Fruit fly (Drosophila melanogaster) whole organism, embryonic: Measurements from ENCODE around the gene Nxf3.
A peak's percentile ranks its signal among the peaks of the same experiment; 100 is the strongest.

Source experiments
- CG10543 ChIP-seq: fragments of 200-800 bp; sonication (Bioruptor generic); optimal IDR thresholded peaks from 3 replicates; lab custom pipeline; 2017; ENCODE audit warnings: missing biosample characterization, mild to moderate bottlenecking, missing genetic modification characterization, moderate library complexity
- CG11247 ChIP-seq: fragments of 200-800 bp; sonication (Bioruptor generic); IDR thresholded peaks from 2 replicates; pipeline ENCODE4 v1.3.6; 2022; ENCODE audit warnings: missing biosample characterization, missing genetic modification characterization
- CG11560 ChIP-seq: fragments of 200-800 bp; sonication (Bioruptor generic); IDR thresholded peaks from 3 replicates; pipeline ENCODE4 v1.3.6; 2022; ENCODE audit warnings: missing biosample characterization, missing genetic modification characterization
- CG12299 ChIP-seq: fragments of 200-800 bp; sonication (Bioruptor generic); optimal IDR thresholded peaks from 2 replicates; lab custom pipeline; 2018; ENCODE audit warnings: missing biosample characterization, mild to moderate bottlenecking, missing genetic modification characterization
- CG13624 ChIP-seq: fragments of 200-800 bp; sonication (Bioruptor generic); optimal IDR thresholded peaks from 2 replicates; lab custom pipeline; 2016; ENCODE audit warnings: missing biosample characterization, missing genetic modification characterization
- CG14667 ChIP-seq: fragments of 200-800 bp; sonication (Bioruptor generic); IDR thresholded peaks from 2 replicates; pipeline ENCODE4 v1.3.6; 2022; ENCODE audit warnings: missing biosample characterization, missing genetic modification characterization
- CG16813 ChIP-seq: fragments of 200-800 bp; sonication (Bioruptor generic); IDR thresholded peaks from 3 replicates; pipeline ENCODE4 v1.3.6; 2022; ENCODE audit warnings: missing biosample characterization, missing genetic modification characterization; ENCODE audit not compliant: partially characterized antibody
- CG17328 ChIP-seq: fragments of 200-800 bp; sonication (Bioruptor generic); IDR thresholded peaks from 2 replicates; pipeline ENCODE4 v1.3.6; 2022; ENCODE audit warnings: missing biosample characterization, missing genetic modification characterization
- CG30431 ChIP-seq: fragments of 200-800 bp; sonication (Bioruptor generic); optimal IDR thresholded peaks from 2 replicates; lab custom pipeline; 2017; ENCODE audit warnings: missing biosample characterization, missing genetic modification characterization
- CG3847 ChIP-seq: fragments of 200-800 bp; sonication (Bioruptor generic); IDR thresholded peaks from 2 replicates; pipeline ENCODE4 v1.3.6; 2022; ENCODE audit warnings: missing biosample characterization, missing genetic modification characterization
- CG4282 ChIP-seq: fragments of 200-800 bp; sonication (Bioruptor generic); optimal IDR thresholded peaks from 2 replicates; lab custom pipeline; 2016; ENCODE audit warnings: missing biosample characterization, missing genetic modification characterization
- CG4707 ChIP-seq: fragments of 200-800 bp; sonication (Bioruptor generic); optimal IDR thresholded peaks from 2 replicates; lab custom pipeline; 2018; ENCODE audit warnings: missing biosample characterization, mild to moderate bottlenecking, missing genetic modification characterization, moderate library complexity
- CG7372 ChIP-seq: fragments of 200-800 bp; sonication (Bioruptor generic); IDR thresholded peaks from 2 replicates; pipeline ENCODE4 v1.3.6; 2022; ENCODE audit warnings: missing biosample characterization, missing genetic modification characterization
- CG7745 ChIP-seq: fragments of 200-800 bp; sonication (Bioruptor generic); optimal IDR thresholded peaks from 2 replicates; lab custom pipeline; 2018; ENCODE audit warnings: missing biosample characterization, mild to moderate bottlenecking, missing genetic modification characterization, moderate library complexity
- CG9817 ChIP-seq: fragments of 200-800 bp; sonication (Bioruptor generic); optimal IDR thresholded peaks from 2 replicates; lab custom pipeline; 2018; ENCODE audit warnings: missing biosample characterization, mild to moderate bottlenecking, missing genetic modification characterization, moderate library complexity
- D ChIP-seq, 2 experiments: fragments of 200-800 bp in 1 of 2; fragments of >200 bp in 1 of 2; sonication (Bioruptor generic) in 1 of 2; optimal IDR thresholded peaks; 2 replicates in 1 of 2; 3 replicates in 1 of 2; lab custom pipeline; 2017; ENCODE audit warnings: mild to moderate bottlenecking in 1 of 2, missing biosample characterization in 1 of 2, missing genetic modification characterization in 1 of 2, missing genetic modification reagents in 1 of 2
- D19A ChIP-seq: fragments of 200-800 bp; optimal IDR thresholded peaks from 3 replicates; lab custom pipeline; 2019; ENCODE audit warnings: missing biosample characterization, mild to moderate bottlenecking, missing genetic modification characterization, moderate library complexity
- Deaf1 ChIP-seq: fragments of 200-800 bp; optimal IDR thresholded peaks from 3 replicates; lab custom pipeline; 2019; ENCODE audit warnings: missing biosample characterization, mild to moderate bottlenecking, missing genetic modification characterization, moderate library complexity
- Doc2 ChIP-seq: fragments of 200-800 bp; sonication (Bioruptor generic); IDR thresholded peaks from 2 replicates; pipeline ENCODE4 v1.3.6; 2022; ENCODE audit warnings: missing biosample characterization, missing genetic modification characterization
- Fer2 ChIP-seq: fragments of 200-800 bp; sonication (Bioruptor generic); optimal IDR thresholded peaks from 2 replicates; lab custom pipeline; 2018; ENCODE audit warnings: missing biosample characterization, mild to moderate bottlenecking, missing genetic modification characterization, moderate library complexity
- GATAe ChIP-seq: fragments of 200-800 bp; sonication (Bioruptor generic); conservative IDR thresholded peaks from 2 replicates; pipeline ENCODE4 v1.3.6; 2022; ENCODE audit warnings: missing biosample characterization, missing genetic modification characterization
- Gug ChIP-seq: fragments of 200-800 bp; sonication (Bioruptor generic); IDR thresholded peaks from 4 replicates; pipeline ENCODE4 v1.3.6; 2022; ENCODE audit warnings: missing biosample characterization, missing genetic modification characterization
- NC2α ChIP-seq: fragments of 200-800 bp; sonication (Bioruptor generic); optimal IDR thresholded peaks from 2 replicates; lab custom pipeline; 2016; ENCODE audit warnings: missing biosample characterization, missing genetic modification characterization
- Opbp ChIP-seq: fragments of 200-800 bp; sonication (Bioruptor generic); IDR thresholded peaks from 3 replicates; pipeline ENCODE4 v1.3.6; 2022; ENCODE audit warnings: missing biosample characterization, missing genetic modification characterization; ENCODE audit not compliant: partially characterized antibody
- Sox100B ChIP-seq: fragments of 200-800 bp; sonication (Bioruptor generic); optimal IDR thresholded peaks from 3 replicates; lab custom pipeline; 2018; ENCODE audit warnings: missing biosample characterization, mild to moderate bottlenecking, missing genetic modification characterization
- ash1 ChIP-seq: fragments of 200-800 bp; sonication (Bioruptor generic); optimal IDR thresholded peaks from 2 replicates; lab custom pipeline; 2018; ENCODE audit warnings: missing biosample characterization, mild to moderate bottlenecking, missing genetic modification characterization
- bab2 ChIP-seq: fragments of 200-800 bp; sonication (Bioruptor generic); optimal IDR thresholded peaks from 2 replicates; lab custom pipeline; 2016; ENCODE audit warnings: missing biosample characterization, missing genetic modification characterization
- bowl ChIP-seq: fragments of 200-800 bp; sonication (Bioruptor generic); IDR thresholded peaks from 2 replicates; pipeline ENCODE4 v1.3.6; 2022; ENCODE audit warnings: missing biosample characterization, missing genetic modification characterization
- br ChIP-seq: fragments of >200 bp; optimal IDR thresholded peaks from 2 replicates; lab custom pipeline; 2017
- cas ChIP-seq: fragments of 200-800 bp; sonication (Bioruptor generic); IDR thresholded peaks from 2 replicates; pipeline ENCODE4 v1.3.6; 2022; ENCODE audit warnings: missing biosample characterization, missing genetic modification characterization
- ci ChIP-seq: fragments of 200-800 bp; sonication (Bioruptor generic); IDR thresholded peaks from 3 replicates; pipeline ENCODE4 v1.3.6; 2022; ENCODE audit warnings: missing biosample characterization, missing genetic modification characterization
- en ChIP-seq: fragments of 200-800 bp; sonication (Bioruptor generic); optimal IDR thresholded peaks from 2 replicates; lab custom pipeline; 2016; ENCODE audit warnings: missing biosample characterization, missing genetic modification characterization
- fd96Cb ChIP-seq: fragments of 200-800 bp; sonication (Bioruptor generic); optimal IDR thresholded peaks from 2 replicates; lab custom pipeline; 2018; ENCODE audit warnings: missing biosample characterization, mild to moderate bottlenecking, missing genetic modification characterization, moderate library complexity
- gro ChIP-seq: fragments of 200-800 bp; sonication (Bioruptor generic); optimal IDR thresholded peaks from 2 replicates; lab custom pipeline; 2016; ENCODE audit warnings: missing biosample characterization, missing genetic modification characterization
- ham ChIP-seq: fragments of 200-800 bp; sonication (Bioruptor generic); IDR thresholded peaks from 2 replicates; pipeline ENCODE4 v1.3.6; 2022; ENCODE audit warnings: missing biosample characterization, missing genetic modification characterization
- ind ChIP-seq: fragments of 200-800 bp; sonication (Bioruptor generic); optimal IDR thresholded peaks from 3 replicates; lab custom pipeline; 2016; ENCODE audit warnings: missing biosample characterization, missing genetic modification characterization
- jing ChIP-seq: fragments of 200-800 bp; sonication (Bioruptor generic); optimal IDR thresholded peaks from 2 replicates; lab custom pipeline; 2018; ENCODE audit warnings: missing biosample characterization, mild to moderate bottlenecking, missing genetic modification characterization
- kni ChIP-seq: fragments of 200-800 bp; sonication (Bioruptor generic); optimal IDR thresholded peaks from 3 replicates; lab custom pipeline; 2017; ENCODE audit warnings: mild to moderate bottlenecking, missing biosample characterization, missing genetic modification reagents, missing genetic modification characterization
- lbe ChIP-seq: fragments of 200-800 bp; sonication (Bioruptor generic); optimal IDR thresholded peaks from 2 replicates; lab custom pipeline; 2016; ENCODE audit warnings: missing biosample characterization, mild to moderate bottlenecking, missing genetic modification characterization
- nerfin-2 ChIP-seq: fragments of 200-800 bp; sonication (Bioruptor generic); IDR thresholded peaks from 2 replicates; pipeline ENCODE4 v1.3.6; 2022; ENCODE audit warnings: missing biosample characterization, missing genetic modification characterization; ENCODE audit not compliant: partially characterized antibody
- prd ChIP-seq, 3 experiments: fragments of >200 bp in 2 of 3; fragments of 200-800 bp in 1 of 3; sonication (Bioruptor generic) in 1 of 3; optimal IDR thresholded peaks in 2 of 3; IDR thresholded peaks in 1 of 3; 2 replicates in 2 of 3; 3 replicates in 1 of 3; pipeline versions ENCODE4 v1.3.6 to Lab custom; 2017 to 2022; ENCODE audit warnings: missing biosample characterization in 1 of 3, missing genetic modification characterization in 1 of 3
- sc ChIP-seq, 3 experiments: fragments of >200 bp in 2 of 3; fragments of 200-800 bp in 1 of 3; sonication (Bioruptor generic) in 1 of 3; optimal IDR thresholded peaks; 2 replicates in 2 of 3; 3 replicates in 1 of 3; lab custom pipeline; 2017; ENCODE audit warnings: mild to moderate bottlenecking in 1 of 3, missing biosample characterization in 1 of 3, missing genetic modification characterization in 1 of 3, missing genetic modification reagents in 1 of 3
- seq ChIP-seq: fragments of 200-800 bp; sonication (Bioruptor generic); IDR thresholded peaks from 2 replicates; pipeline ENCODE4 v1.3.6; 2022; ENCODE audit warnings: missing biosample characterization, missing genetic modification characterization
- sisA ChIP-seq: fragments of 200-800 bp; sonication (Bioruptor generic); IDR thresholded peaks from 2 replicates; pipeline ENCODE4 v1.3.6; 2022; ENCODE audit warnings: missing biosample characterization, missing genetic modification characterization
- stwl ChIP-seq: fragments of 200-800 bp; sonication (Bioruptor generic); optimal IDR thresholded peaks from 3 replicates; lab custom pipeline; 2018; ENCODE audit warnings: missing biosample characterization, mild to moderate bottlenecking, missing genetic modification characterization, moderate library complexity
- tll ChIP-seq, 2 experiments: fragments of 200-800 bp in 1 of 2; fragments of >200 bp in 1 of 2; sonication (Bioruptor generic) in 1 of 2; optimal IDR thresholded peaks; 2 replicates each; lab custom pipeline; 2017 to 2019; ENCODE audit warnings: missing biosample characterization in 2 of 2, missing genetic modification characterization in 2 of 2, mild to moderate bottlenecking in 1 of 2, moderate library complexity in 1 of 2
- trem ChIP-seq: fragments of 200-800 bp; optimal IDR thresholded peaks from 3 replicates; lab custom pipeline; 2019; ENCODE audit warnings: missing biosample characterization, mild to moderate bottlenecking, missing genetic modification characterization, moderate library complexity
- zf30C ChIP-seq: fragments of 200-800 bp; sonication (Bioruptor generic); optimal IDR thresholded peaks from 3 replicates; lab custom pipeline; 2018; ENCODE audit warnings: missing biosample characterization, mild to moderate bottlenecking, missing genetic modification characterization

Gene Nxf3

DNA sequence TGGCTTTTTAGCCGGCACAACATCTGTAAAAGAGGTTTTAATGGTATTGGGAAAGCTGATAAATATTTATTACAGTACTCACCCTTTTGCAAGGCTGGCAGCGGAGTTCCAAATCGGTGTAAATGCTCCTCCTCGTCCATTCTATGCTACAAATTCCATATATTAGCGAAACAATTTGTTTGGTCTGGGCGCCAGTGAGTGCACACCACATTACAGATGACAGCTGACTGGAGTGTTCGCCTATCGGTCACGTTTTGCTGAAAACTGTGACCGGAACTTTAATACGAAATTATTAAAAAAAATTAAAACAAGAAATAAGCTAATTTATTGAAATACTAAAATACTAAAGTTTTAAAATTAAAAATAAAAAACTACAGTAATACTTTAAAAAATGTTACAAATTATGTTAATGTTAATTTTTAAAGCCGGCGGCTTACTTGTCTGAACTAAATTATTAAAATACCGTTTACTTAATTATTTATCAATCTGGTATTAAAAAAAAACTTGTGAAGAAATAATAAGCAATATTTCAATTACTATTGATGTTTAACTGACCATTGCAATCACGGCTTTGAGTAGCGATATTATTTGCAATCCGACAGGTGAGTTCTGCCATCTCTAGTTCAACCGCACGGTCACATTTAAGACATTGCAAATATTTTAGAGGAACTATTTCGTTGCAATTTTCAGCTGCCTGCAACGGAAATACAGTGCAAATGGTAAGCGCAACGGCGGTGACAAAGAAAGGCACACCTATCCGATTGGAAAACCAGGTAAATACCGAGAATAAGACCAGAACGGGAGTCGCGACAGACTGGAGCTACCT lies 36.0 kb upstream of the Nxf3 start, which contains the start of the genes CG8833 and DCTN1-p150 (continued):
- TF ChIP-seq ash1 (GFP tag; lab: Kevin White, UChicago) (no peak), D (optimal IDR thresholded peaks at IDR 0.05; lab: Kevin White, UChicago) (no peak), D (GFP tag; optimal IDR thresholded peaks at IDR 0.05; lab: Kevin White, UChicago) (no peak), CG10543 (GFP tag; lab: Kevin White, UChicago) (no peak), ci (no peak), jing (no peak), NC2α (GFP tag; lab: Kevin White, UChicago) (no peak), CG30431 (GFP tag; lab: Kevin White, UChicago) (no peak), CG17328 (GFP tag; lab: Robert Waterston, UW) (no peak), seq (GFP tag; lab: Robert Waterston, UW) (0 out of 2 replicates have a peak, but pooled peaks have one; percentile 14), sc (optimal IDR thresholded peaks at IDR 0.05; lab: Kevin White, UChicago) (no peak), sc (GFP tag; optimal IDR thresholded peaks at IDR 0.05; lab: Kevin White, UChicago) (no peak), CG9817 (tag; lab: Kevin White, UChicago) (peak; percentile 50), CG7745 (tag; lab: Kevin White, UChicago) (no peak), CG3847 (GFP tag; lab: Robert Waterston, UW) (peak; percentile 39; the same call in 1 of the 2 replicates), cas (GFP tag; lab: Robert Waterston, UW) (no peak), Fer2 (tag; lab: Kevin White, UChicago) (no peak), bowl (GFP tag; lab: Robert Waterston, UW) (no peak), fd96Cb (tag; lab: Kevin White, UChicago) (no peak), tll (GFP tag; optimal IDR thresholded peaks at IDR 0.05; lab: Kevin White, UChicago) (no peak), bab2 (peak; percentile 33), CG11247 (no peak), Gug (peak; percentile 43; the same call in 1 of the 4 replicates), kni (GFP tag; lab: Kevin White, UChicago) (no peak), CG11560 (tag; lab: Robert Waterston, UW) (no peak), Sox100B (GFP tag; lab: Kevin White, UChicago) (no peak), ham (GFP tag; lab: Robert Waterston, UW) (no peak), CG13624 (GFP tag; lab: Kevin White, UChicago) (peak; percentile 13), CG16813 (GFP tag; lab: Robert Waterston, UW) (peak; percentile 66), Deaf1 (tag; lab: Kevin White, UChicago) (no peak), nerfin-2 (GFP tag; lab: Robert Waterston, UW) (no peak), stwl (peak; percentile 44), CG4707 (GFP tag; lab: Kevin White, UChicago) (no peak), CG4282 (GFP tag; lab: Kevin White, UChicago) (no peak), gro (GFP tag; lab: Kevin White, UChicago) (no peak), Opbp (GFP tag; lab: Robert Waterston, UW) (peak; percentile 37; the same call in 1 of the 3 replicates), zf30C (GFP tag; lab: Kevin White, UChicago) (no peak), Doc2 (GFP tag; lab: Robert Waterston, UW) (no peak), D19A (no peak), sisA (peak; percentile 29; the same call in 1 of the 2 replicates), lbe (GFP tag; lab: Kevin White, UChicago) (no peak), CG12299 (no peak), prd (optimal IDR thresholded peaks at IDR 0.05; lab: Kevin White, UChicago) (no peak), prd (GFP tag; IDR thresholded peaks at IDR 0.05; lab: Robert Waterston, UW) (peak; percentile 45; the same call in 1 of the 3 replicates), br (lab: Kevin White, UChicago) (no peak), GATAe (GFP tag; lab: Robert Waterston, UW) (no peak), en (no peak), ind (GFP tag; lab: Kevin White, UChicago) (peak; percentile 48), trem (tag; lab: Kevin White, UChicago) (peak; percentile 34), CG14667 (GFP tag; lab: Robert Waterston, UW) (no peak), CG7372 (GFP tag; lab: Robert Waterston, UW) (no peak)
